Worm (Caenorhabditis elegans) whole organism, young adult: Measurements from ENCODE around the gene F28D1.6.

Experiments used
- B0019.2 ChIP-seq: fragments of 200-800 bp; sonication (Bioruptor generic); conservative IDR thresholded peaks from 2 replicates; pipeline ENCODE4 v1.3.6; 2022; ENCODE audit warnings: missing genetic modification reagents, missing genetic modification characterization, missing compliant biosample characterization
- C17E4.6 ChIP-seq: fragments of 200-800 bp; sonication (Bioruptor generic); IDR thresholded peaks from 2 replicates; pipeline ENCODE4 v1.3.6; 2022; ENCODE audit warnings: missing genetic modification reagents, missing genetic modification characterization, missing compliant biosample characterization
- ceh-27 ChIP-seq: fragments of 200-800 bp; sonication (Bioruptor generic); optimal IDR thresholded peaks from 2 replicates; lab custom pipeline; 2018; ENCODE audit warnings: mild to moderate bottlenecking, missing genetic modification characterization, moderate library complexity, missing compliant biosample characterization
- die-1 ChIP-seq: sonication (generic microtip); optimal IDR thresholded peaks from 2 replicates; lab custom pipeline; 2016; ENCODE audit warnings: missing genotype, mild to moderate bottlenecking, missing genetic modification characterization, missing compliant biosample characterization
- him-1 ChIP-seq: sonication (generic microtip); optimal IDR thresholded peaks from 2 replicates; lab custom pipeline; 2016; ENCODE audit warnings: missing genotype, missing genetic modification reagents, missing genetic modification characterization, missing compliant biosample characterization
- madf-8 ChIP-seq: fragments of 200-800 bp; sonication (Bioruptor generic); conservative IDR thresholded peaks from 2 replicates; pipeline ENCODE4 v1.3.6; 2022; ENCODE audit warnings: missing genetic modification reagents, missing genetic modification characterization, missing compliant biosample characterization
- nfya-1 ChIP-seq: sonication (generic microtip); optimal IDR thresholded peaks from 2 replicates; lab custom pipeline; 2017; ENCODE audit warnings: antibody characterized with exemption, missing compliant biosample characterization, missing genetic modification characterization, borderline replicate concordance; ENCODE audit not compliant: insufficient read depth
- rec-8 ChIP-seq, 2 experiments: sonication (generic microtip); optimal IDR thresholded peaks; 2 replicates each; lab custom pipeline; 2016; ENCODE audit warnings: mild to moderate bottlenecking in 2 of 2, missing genetic modification characterization in 2 of 2, missing genetic modification reagents in 2 of 2, missing genotype in 2 of 2, missing biosample characterization in 1 of 2, missing compliant biosample characterization in 1 of 2, moderate library complexity in 1 of 2
- tbx-9 ChIP-seq: sonication (generic microtip); optimal IDR thresholded peaks from 2 replicates; lab custom pipeline; 2016; ENCODE audit warnings: borderline replicate concordance, missing genetic modification characterization, inconsistent platforms, missing compliant biosample characterization
- unc-62 ChIP-seq: fragments of 150-350 bp; optimal IDR thresholded peaks from 2 replicates; lab custom pipeline; 2014; ENCODE audit warnings: missing biosample characterization, missing genetic modification reagents, missing genetic modification characterization

- TF ChIP-seq B0019.2 (GFP tag; lab: Robert Waterston, UW): no peak
- TF ChIP-seq ceh-27 (GFP tag; lab: Kevin White, UChicago): no peak
- TF ChIP-seq C17E4.6 (GFP tag; lab: Robert Waterston, UW): no peak
- no peak for TF ChIP-seq rec-8 (tag; optimal IDR thresholded peaks at IDR 0.05; lab: Kevin White, UChicago)
- no peak for TF ChIP-seq die-1 (tag; lab: Kevin White, UChicago)
- no peak for TF ChIP-seq tbx-9 (tag; lab: Kevin White, UChicago)
- TF ChIP-seq unc-62 (GFP tag; lab: Kevin White, UChicago): no peak
- 0 out of 2 replicates have a peak, but pooled peaks have one; percentile 14 for TF ChIP-seq madf-8 (GFP tag; lab: Robert Waterston, UW)
- no peak for TF ChIP-seq nfya-1 (tag; lab: Kevin White, UChicago)
- no peak for TF ChIP-seq him-1 (tag; lab: Kevin White, UChicago)
Measured at ce11 chrIV:12335798-12336197, 49.2 kb downstream of the F28D1.6 start, which contains the start of gene F19B6.1.
